Fruit fly (Drosophila melanogaster): Measurements from ENCODE around the gene CG12689.

CG12689 gene

DNA sequence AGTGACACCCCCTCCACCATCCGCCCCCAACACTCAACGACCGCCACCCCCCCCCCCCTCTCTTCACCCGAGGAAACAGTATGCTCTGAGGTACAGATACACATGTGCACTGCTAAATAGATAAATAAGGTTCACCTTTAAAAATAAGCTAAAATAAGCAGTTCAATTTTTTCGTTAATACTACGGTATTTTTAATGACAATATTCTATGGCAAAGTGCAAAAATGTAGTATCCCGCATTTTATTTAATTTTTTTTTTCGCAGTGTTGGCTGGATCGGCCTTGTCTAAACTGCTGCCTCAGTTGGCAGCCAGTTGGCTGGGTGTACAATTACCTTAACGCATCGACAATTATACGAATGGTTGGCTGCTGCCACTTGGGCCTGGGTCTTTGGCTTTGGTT is 46.8 kb downstream of the CG12689 start:
- TF ChIP-seq Lim3 (GFP tag; IDR thresholded peaks at IDR 0.05) (no peak), unpg (GFP tag; optimal IDR thresholded peaks at IDR 0.05) (peak; percentile 4), Med (GFP tag) (peak; percentile 40), E2f2 (GFP tag; IDR thresholded peaks at IDR 0.05) (peak; percentile 28; the same call in 1 of the 2 replicates), chif (GFP tag; optimal IDR thresholded peaks at IDR 0.05) (no peak), Pdp1 (GFP tag; optimal IDR thresholded peaks at IDR 0.05) (peak in 1 of 2 experiments; percentile 15), CG6765 (GFP tag; optimal IDR thresholded peaks at IDR 0.05) (no peak), pros (GFP tag; optimal IDR thresholded peaks at IDR 0.05) (no peak), sisA (GFP tag; IDR thresholded peaks at IDR 0.05) (peak; percentile 28; the same call in 1 of the 2 replicates), Sox102F (GFP tag; optimal IDR thresholded peaks at IDR 0.05) (peak; percentile 34), CG34376 (GFP tag; optimal IDR thresholded peaks at IDR 0.05) (no peak), dmrt99B (tag; optimal IDR thresholded peaks at IDR 0.05) (peak; percentile 55), seq (GFP tag; IDR thresholded peaks at IDR 0.05) (peak; percentile 51), Hr51 (GFP tag; optimal IDR thresholded peaks at IDR 0.05) (peak in 1 of 2 experiments; percentile 12), Ptx1 (GFP tag; IDR thresholded peaks at IDR 0.05) (peak; percentile 53), pho (GFP tag; optimal IDR thresholded peaks at IDR 0.05) (no peak), CG10543 (GFP tag; optimal IDR thresholded peaks at IDR 0.05) (no peak), mam (GFP tag; optimal IDR thresholded peaks at IDR 0.05) (peak; percentile 26), gem (tag; optimal IDR thresholded peaks at IDR 0.05) (peak; percentile 31), Neu2 (GFP tag; optimal IDR thresholded peaks at IDR 0.05; ENCODE audit: borderline replicate concordance) (no peak), CG3847 (GFP tag; IDR thresholded peaks at IDR 0.05) (no peak), CG3995 (GFP tag; optimal IDR thresholded peaks at IDR 0.05) (no peak), pan (optimal IDR thresholded peaks at IDR 0.05) (no peak), pan (GFP tag; optimal IDR thresholded peaks at IDR 0.05 in 1 of 2, IDR thresholded peaks at IDR 0.05 in 1 of 2) (peak in 1 of 2 experiments; percentile 39), chm (GFP tag; IDR thresholded peaks at IDR 0.05) (0 out of 2 replicates have a peak, but pooled peaks have one; percentile 18), Antp (GFP tag; optimal IDR thresholded peaks at IDR 0.05) (peak; percentile 37), ken (GFP tag; IDR thresholded peaks at IDR 0.05) (0 out of 3 replicates have a peak, but pooled peaks have one; percentile 28), tup (GFP tag; optimal IDR thresholded peaks at IDR 0.05) (no peak), ci (GFP tag; IDR thresholded peaks at IDR 0.05) (peak; percentile 78), jumu (GFP tag; optimal IDR thresholded peaks at IDR 0.05) (peak; percentile 1), Ssrp (tag; optimal IDR thresholded peaks at IDR 0.05) (peak; percentile 51), sens (GFP tag) (peak; percentile 88), bsh (GFP tag; optimal IDR thresholded peaks at IDR 0.05) (peak in 1 of 2 experiments; percentile 5), CG10366 (GFP tag; IDR thresholded peaks at IDR 0.05) (peak; percentile 56), CG18599 (GFP tag; optimal IDR thresholded peaks at IDR 0.05) (peak; percentile 17), CG2678 (tag; optimal IDR thresholded peaks at IDR 0.05) (peak; percentile 50), CG7839 (tag; optimal IDR thresholded peaks at IDR 0.05) (peak; percentile 46), CG11504 (tag; optimal IDR thresholded peaks at IDR 0.05) (peak; percentile 72), onecut (GFP tag; IDR thresholded peaks at IDR 0.05) (peak; percentile 15; the same call in 1 of the 2 replicates), CG15269 (tag; optimal IDR thresholded peaks at IDR 0.05) (peak; percentile 1), H2.0 (GFP tag; IDR thresholded peaks at IDR 0.05) (peak; percentile 45), CG17328 (GFP tag; IDR thresholded peaks at IDR 0.05) (peak; percentile 73), Side (GFP tag; optimal IDR thresholded peaks at IDR 0.05) (peak; percentile 15), ham (GFP tag; IDR thresholded peaks at IDR 0.05) (no peak), dpn (GFP tag; optimal IDR thresholded peaks at IDR 0.05) (peak in 1 of 2 experiments; percentile 20), row (GFP tag; IDR thresholded peaks at IDR 0.05) (peak; percentile 65), Trl (optimal IDR thresholded peaks at IDR 0.05) (no peak), Trl (GFP tag; optimal IDR thresholded peaks at IDR 0.05) (peak; percentile 18), lmd (GFP tag; IDR thresholded peaks at IDR 0.05) (0 out of 2 replicates have a peak, but pooled peaks have one; percentile 15), Usf (GFP tag; optimal IDR thresholded peaks at IDR 0.05) (no peak), CG10321 (GFP tag; IDR thresholded peaks at IDR 0.05) (0 out of 2 replicates have a peak, but pooled peaks have one; percentile 26)
